Worm (Caenorhabditis elegans) whole organism, young adult: ENCODE measurements around the gene F27E5.9.

Source experiments
- B0261.1 ChIP-seq: sonication (generic microtip); optimal IDR thresholded peaks from 2 replicates; lab custom pipeline; 2016; ENCODE audit warnings: mild to moderate bottlenecking, missing genetic modification characterization, moderate library complexity, missing compliant biosample characterization
- B0336.3 ChIP-seq: fragments of 200-800 bp; sonication (Bioruptor generic); IDR thresholded peaks from 2 replicates; pipeline ENCODE4 v1.3.6; 2022; ENCODE audit warnings: missing genetic modification characterization, missing compliant biosample characterization
- C06A6.2 ChIP-seq: fragments of 200-800 bp; sonication (Bioruptor generic); conservative IDR thresholded peaks from 2 replicates; pipeline ENCODE4 v1.3.6; 2022; ENCODE audit warnings: missing genetic modification characterization, missing compliant biosample characterization
- D2030.7 ChIP-seq: fragments of 200-800 bp; sonication (Bioruptor generic); IDR thresholded peaks from 2 replicates; pipeline ENCODE4 v1.3.6; 2022; ENCODE audit warnings: missing genetic modification reagents, missing genetic modification characterization, missing compliant biosample characterization
- F10E7.11 ChIP-seq: sonication (generic microtip); optimal IDR thresholded peaks from 2 replicates; lab custom pipeline; 2017; ENCODE audit warnings: mild to moderate bottlenecking, missing genetic modification characterization, moderate library complexity, missing compliant biosample characterization
- F39B2.1 ChIP-seq: fragments of 200-800 bp; sonication (Bioruptor generic); IDR thresholded peaks from 2 replicates; pipeline ENCODE4 v1.3.6; 2022; ENCODE audit warnings: missing genetic modification reagents, missing genetic modification characterization, missing compliant biosample characterization
- F49E8.2 ChIP-seq: sonication (generic microtip); optimal IDR thresholded peaks from 3 replicates; lab custom pipeline; 2017; ENCODE audit warnings: missing genetic modification characterization, mild to moderate bottlenecking, missing compliant biosample characterization, antibody characterized with exemption, moderate library complexity; ENCODE audit not compliant: insufficient read depth
- F52B5.7 ChIP-seq: sonication (generic microtip); optimal IDR thresholded peaks from 2 replicates; lab custom pipeline; 2016; ENCODE audit warnings: mild to moderate bottlenecking, missing genetic modification characterization, missing compliant biosample characterization
- F55B11.4 ChIP-seq: sonication (generic microtip); optimal IDR thresholded peaks from 2 replicates; lab custom pipeline; 2016; ENCODE audit warnings: missing compliant biosample characterization, missing genetic modification characterization, borderline replicate concordance; ENCODE audit not compliant: insufficient read depth
- K11D2.4 ChIP-seq: fragments of 200-800 bp; sonication (Bioruptor generic); IDR thresholded peaks from 2 replicates; pipeline ENCODE4 v1.3.6; 2022; ENCODE audit warnings: missing genetic modification reagents, missing genetic modification characterization, missing compliant biosample characterization
- Y53F4B.3 ChIP-seq: fragments of 200-800 bp; sonication (Bioruptor generic); IDR thresholded peaks from 2 replicates; pipeline ENCODE4 v1.3.6; 2022; ENCODE audit warnings: missing genetic modification reagents, missing genetic modification characterization, missing compliant biosample characterization
- Y53G8AR.9 ChIP-seq: fragments of 200-800 bp; sonication (Bioruptor generic); conservative IDR thresholded peaks from 2 replicates; pipeline ENCODE4 v1.3.6; 2022; ENCODE audit warnings: missing genetic modification reagents, missing genetic modification characterization, missing compliant biosample characterization
- Y95B8A.8 ChIP-seq: fragments of 200-800 bp; sonication (Bioruptor generic); IDR thresholded peaks from 2 replicates; pipeline ENCODE4 v1.3.6; 2022; ENCODE audit warnings: missing genetic modification reagents, missing genetic modification characterization, missing compliant biosample characterization
- attf-5 ChIP-seq: fragments of 200-800 bp; sonication (Bioruptor generic); optimal IDR thresholded peaks from 2 replicates; lab custom pipeline; 2018; ENCODE audit warnings: mild to moderate bottlenecking, missing genetic modification characterization, missing compliant biosample characterization
- attf-6 ChIP-seq: fragments of 200-800 bp; sonication (Bioruptor generic); IDR thresholded peaks from 2 replicates; pipeline ENCODE4 v1.3.6; 2022; ENCODE audit warnings: missing genetic modification reagents, missing genetic modification characterization, missing compliant biosample characterization
- cebp-2 ChIP-seq: fragments of 200-800 bp; sonication (Bioruptor generic); IDR thresholded peaks from 2 replicates; pipeline ENCODE4 v1.3.6; 2022; ENCODE audit warnings: missing genetic modification characterization, missing compliant biosample characterization
- ceh-27 ChIP-seq: fragments of 200-800 bp; sonication (Bioruptor generic); optimal IDR thresholded peaks from 2 replicates; lab custom pipeline; 2018; ENCODE audit warnings: mild to moderate bottlenecking, missing genetic modification characterization, moderate library complexity, missing compliant biosample characterization
- ceh-40 ChIP-seq: fragments of 200-800 bp; sonication (Bioruptor generic); IDR thresholded peaks from 2 replicates; pipeline ENCODE4 v1.3.6; 2022; ENCODE audit warnings: missing genetic modification characterization, missing compliant biosample characterization
- dox-1 ChIP-seq: fragments of 200-800 bp; sonication (Bioruptor generic); IDR thresholded peaks from 2 replicates; pipeline ENCODE4 v1.3.6; 2022; ENCODE audit warnings: missing genetic modification reagents, missing genetic modification characterization, missing compliant biosample characterization
- egl-44 ChIP-seq: fragments of 200-800 bp; sonication (Bioruptor generic); IDR thresholded peaks from 2 replicates; pipeline ENCODE4 v1.3.6; 2022; ENCODE audit warnings: missing genetic modification reagents, missing genetic modification characterization, missing compliant biosample characterization
- ekl-4 ChIP-seq: fragments of 200-800 bp; sonication (Bioruptor generic); IDR thresholded peaks from 2 replicates; pipeline ENCODE4 v1.3.6; 2022; ENCODE audit warnings: missing genetic modification reagents, missing genetic modification characterization, missing compliant biosample characterization
- hmg-1.2 ChIP-seq: fragments of 200-800 bp; sonication (Bioruptor generic); IDR thresholded peaks from 2 replicates; pipeline ENCODE4 v1.3.6; 2022; ENCODE audit warnings: missing genetic modification reagents, missing genetic modification characterization, missing compliant biosample characterization
- hrde-1 ChIP-seq: sonication (generic microtip); optimal IDR thresholded peaks from 2 replicates; lab custom pipeline; 2016; ENCODE audit warnings: missing genetic modification characterization, mild to moderate bottlenecking, missing compliant biosample characterization, moderate library complexity, missing genotype, missing genetic modification reagents, borderline replicate concordance
- lsl-1 ChIP-seq: fragments of 200-800 bp; sonication (Bioruptor generic); optimal IDR thresholded peaks from 2 replicates; lab custom pipeline; 2018; ENCODE audit warnings: mild to moderate bottlenecking, missing genetic modification characterization, moderate library complexity, missing compliant biosample characterization
- lsy-27 ChIP-seq: sonication (generic microtip); optimal IDR thresholded peaks from 2 replicates; lab custom pipeline; 2017; ENCODE audit warnings: missing genetic modification characterization, mild to moderate bottlenecking, missing compliant biosample characterization, antibody characterized with exemption, missing genotype, borderline replicate concordance; ENCODE audit not compliant: insufficient read depth
- madf-3 ChIP-seq: fragments of 200-800 bp; sonication (Bioruptor generic); IDR thresholded peaks from 2 replicates; pipeline ENCODE4 v1.3.6; 2022; ENCODE audit warnings: missing genetic modification reagents, missing genetic modification characterization, missing compliant biosample characterization
- madf-6 ChIP-seq: fragments of 200-800 bp; sonication (Bioruptor generic); IDR thresholded peaks from 2 replicates; pipeline ENCODE4 v1.3.6; 2022; ENCODE audit warnings: missing genetic modification reagents, missing genetic modification characterization, missing compliant biosample characterization
- madf-8 ChIP-seq: fragments of 200-800 bp; sonication (Bioruptor generic); conservative IDR thresholded peaks from 2 replicates; pipeline ENCODE4 v1.3.6; 2022; ENCODE audit warnings: missing genetic modification reagents, missing genetic modification characterization, missing compliant biosample characterization
- mcd-1 ChIP-seq: fragments of 200-800 bp; sonication (Bioruptor generic); IDR thresholded peaks from 2 replicates; pipeline ENCODE4 v1.3.6; 2022; ENCODE audit warnings: missing genetic modification reagents, missing genetic modification characterization, missing compliant biosample characterization
- nfya-1 ChIP-seq: sonication (generic microtip); optimal IDR thresholded peaks from 2 replicates; lab custom pipeline; 2017; ENCODE audit warnings: antibody characterized with exemption, missing compliant biosample characterization, missing genetic modification characterization, borderline replicate concordance; ENCODE audit not compliant: insufficient read depth
- nfyb-1 ChIP-seq: fragments of 200-800 bp; sonication (Bioruptor generic); IDR thresholded peaks from 2 replicates; pipeline ENCODE4 v1.3.6; 2022; ENCODE audit warnings: missing genetic modification reagents, missing genetic modification characterization, missing compliant biosample characterization
- nhr-179 ChIP-seq: sonication (generic microtip); optimal IDR thresholded peaks from 2 replicates; lab custom pipeline; 2016; ENCODE audit warnings: mild to moderate bottlenecking, missing genetic modification characterization, missing compliant biosample characterization
- pbrm-1 ChIP-seq: fragments of 200-800 bp; sonication (Bioruptor generic); IDR thresholded peaks from 2 replicates; pipeline ENCODE4 v1.3.6; 2022; ENCODE audit warnings: missing genetic modification reagents, missing genetic modification characterization, missing compliant biosample characterization
- pha-4 ChIP-seq: fragments of 150-350 bp; sonication (generic microtip); optimal IDR thresholded peaks from 2 replicates; lab custom pipeline; 2014; ENCODE audit warnings: missing biosample characterization, missing genetic modification reagents, missing genetic modification characterization
- repo-1 ChIP-seq: sonication (generic microtip); optimal IDR thresholded peaks from 2 replicates; lab custom pipeline; 2017; ENCODE audit warnings: mild to moderate bottlenecking, missing genetic modification characterization, missing compliant biosample characterization
- snpc-3.4 ChIP-seq: sonication (generic microtip); optimal IDR thresholded peaks from 2 replicates; lab custom pipeline; 2017; ENCODE audit warnings: missing genetic modification characterization, mild to moderate bottlenecking, missing compliant biosample characterization, antibody characterized with exemption, moderate library complexity, missing genotype, missing genetic modification reagents
- snpc-4 ChIP-seq, 5 experiments: fragments of 150-350 bp in 1 of 5; sonication (generic microtip) in 4 of 5; optimal IDR thresholded peaks; 2 replicates each; lab custom pipeline; 2014 to 2018; ENCODE audit warnings: missing genetic modification characterization in 5 of 5, missing biosample characterization in 3 of 5, antibody characterized with exemption in 2 of 5, mild to moderate bottlenecking in 2 of 5, missing compliant biosample characterization in 2 of 5, missing genotype in 2 of 5, moderate library complexity in 2 of 5, missing genetic modification reagents in 1 of 5
- sptf-2 ChIP-seq: fragments of 200-800 bp; sonication (Bioruptor generic); optimal IDR thresholded peaks from 2 replicates; lab custom pipeline; 2018; ENCODE audit warnings: mild to moderate bottlenecking, missing genetic modification characterization, missing compliant biosample characterization
- tbx-9 ChIP-seq: sonication (generic microtip); optimal IDR thresholded peaks from 2 replicates; lab custom pipeline; 2016; ENCODE audit warnings: borderline replicate concordance, missing genetic modification characterization, inconsistent platforms, missing compliant biosample characterization
- ztf-18 ChIP-seq: sonication (generic microtip); optimal IDR thresholded peaks from 2 replicates; lab custom pipeline; 2016; ENCODE audit warnings: missing genotype, mild to moderate bottlenecking, missing genetic modification characterization, missing compliant biosample characterization
- ztf-26 ChIP-seq: sonication (generic microtip); optimal IDR thresholded peaks from 2 replicates; lab custom pipeline; 2017; ENCODE audit warnings: missing genetic modification characterization, missing compliant biosample characterization
- ztf-28 ChIP-seq: fragments of 200-800 bp; sonication (Bioruptor generic); IDR thresholded peaks from 2 replicates; pipeline ENCODE4 v1.3.6; 2022; ENCODE audit warnings: missing genetic modification reagents, missing genetic modification characterization, missing compliant biosample characterization

F27E5.9 gene

DNA sequence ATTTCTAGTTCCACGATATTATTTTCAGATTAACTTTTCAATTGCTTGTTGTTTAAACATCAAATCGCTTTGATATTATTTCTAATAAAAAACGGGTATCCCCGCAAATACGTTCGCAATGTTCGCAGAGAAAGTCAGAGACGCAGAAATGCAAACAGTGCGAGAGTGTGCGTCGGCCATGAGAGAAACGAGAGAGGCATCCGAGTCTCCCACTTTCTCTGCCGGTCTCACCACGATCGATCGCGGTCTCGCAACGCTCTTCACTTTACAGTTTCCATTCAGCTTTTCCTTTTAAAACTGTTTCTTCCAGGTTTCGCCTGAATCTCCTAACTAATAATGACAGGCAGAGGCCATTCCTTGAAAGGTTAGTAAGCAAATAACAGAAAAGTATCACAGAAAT, 39.6 kb downstream of the F27E5.9 start, which contains the start of gene F33H1.4 (continued):
- TF ChIP-seq C06A6.2 (GFP tag; lab: Robert Waterston, UW) (no peak), pbrm-1 (peak; percentile 44; the same call in 1 of the 2 replicates), ekl-4 (GFP tag; lab: Robert Waterston, UW) (peak; percentile 62; the same call in 1 of the 2 replicates), attf-6 (no peak), Y95B8A.8 (GFP tag; lab: Robert Waterston, UW) (0 out of 2 replicates have a peak, but pooled peaks have one; percentile 41), madf-3 (peak; percentile 91), cebp-2 (GFP tag; lab: Robert Waterston, UW) (no peak), pha-4 (tag; lab: Kevin White, UChicago) (no peak), snpc-4 (GFP tag; optimal IDR thresholded peaks at IDR 0.05; lab: Kevin White, UChicago) (no peak), snpc-4 (tag; optimal IDR thresholded peaks at IDR 0.05; lab: Kevin White, UChicago) (peak in 1 of 4 experiments; percentile 6), madf-6 (GFP tag; lab: Robert Waterston, UW) (peak; percentile 57), madf-8 (GFP tag; lab: Robert Waterston, UW) (no peak), nfyb-1 (GFP tag; lab: Robert Waterston, UW) (0 out of 2 replicates have a peak, but pooled peaks have one; percentile 48), tbx-9 (no peak), Y53F4B.3 (GFP tag; lab: Robert Waterston, UW) (no peak), dox-1 (peak; percentile 5; the same call in 1 of the 2 replicates), lsy-27 (tag; lab: Kevin White, UChicago) (no peak), F39B2.1 (GFP tag; lab: Robert Waterston, UW) (no peak), ztf-18 (no peak), snpc-3.4 (tag; lab: Kevin White, UChicago) (peak; percentile 8), repo-1 (tag; lab: Kevin White, UChicago) (peak; percentile 26), hrde-1 (tag; lab: Kevin White, UChicago) (no peak), B0336.3 (GFP tag; lab: Robert Waterston, UW) (0 out of 2 replicates have a peak, but pooled peaks have one; percentile 48), sptf-2 (GFP tag; lab: Kevin White, UChicago) (no peak), nfya-1 (tag; lab: Kevin White, UChicago) (no peak), attf-5 (GFP tag; lab: Kevin White, UChicago) (peak; percentile 44), ceh-40 (no peak), hmg-1.2 (GFP tag; lab: Robert Waterston, UW) (peak; percentile 97), mcd-1 (peak; percentile 59), B0261.1 (tag; lab: Kevin White, UChicago) (no peak), ceh-27 (peak; percentile 63), F49E8.2 (tag; lab: Kevin White, UChicago) (peak; percentile 60), Y53G8AR.9 (GFP tag; lab: Robert Waterston, UW) (no peak)

ce11 chrII:10182634-10183033, 47.9 kb downstream of the F27E5.9 start, which contains the start of gene srd-1:
TSS of gene srd-1 (minus strand) at chrII:10182734.
- TF ChIP-seq K11D2.4 (no peak), F55B11.4 (tag; lab: Kevin White, UChicago) (no peak), egl-44 (no peak), ceh-27 (no peak), D2030.7 (GFP tag; lab: Robert Waterston, UW) (no peak), ztf-26 (no peak), F52B5.7 (tag; lab: Kevin White, UChicago) (no peak), F10E7.11 (no peak), F39B2.1 (GFP tag; lab: Robert Waterston, UW) (no peak), ztf-28 (GFP tag; lab: Robert Waterston, UW) (no peak), nhr-179 (tag; lab: Kevin White, UChicago) (no peak), lsl-1 (GFP tag; lab: Kevin White, UChicago) (no peak), Y53F4B.3 (GFP tag; lab: Robert Waterston, UW) (no peak), attf-6 (no peak)
